Worm (Caenorhabditis elegans): ENCODE results near the gene oac-53.
A peak's percentile ranks its signal among the peaks of the same experiment; 100 is the strongest.

The oac-53 gene

DNA sequence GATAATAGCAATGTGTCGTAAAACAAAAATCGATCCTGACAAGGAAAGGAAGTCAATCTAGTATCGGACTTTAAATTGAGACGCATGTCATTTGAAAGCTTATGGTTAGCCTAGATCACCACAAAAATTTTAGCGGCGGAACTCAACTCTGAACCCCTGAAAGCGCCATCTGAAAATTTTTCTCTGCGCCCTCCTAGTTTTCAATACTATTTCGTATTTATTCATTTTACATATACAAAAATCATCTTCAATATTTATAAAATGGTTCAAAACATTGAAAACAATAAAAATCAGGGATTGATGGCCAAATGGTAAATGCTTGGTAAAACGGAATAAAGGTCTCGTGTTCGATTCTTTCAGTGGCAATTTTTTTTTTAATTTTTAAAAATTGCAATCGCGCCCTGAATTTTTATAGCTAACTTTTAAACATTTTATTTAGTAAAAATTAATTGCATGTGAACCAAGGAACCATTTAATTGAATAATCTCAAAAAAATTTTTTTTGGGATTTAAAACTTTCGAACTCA, 30.4 kb downstream of the oac-53 start:
- TF ChIP-seq ztf-25 (GFP tag; IDR thresholded peaks at IDR 0.05) (0 out of 2 replicates have a peak, but pooled peaks have one; percentile 29), pbrm-1 (GFP tag; IDR thresholded peaks at IDR 0.05) (0 out of 2 replicates have a peak, but pooled peaks have one; percentile 35), attf-6 (GFP tag; IDR thresholded peaks at IDR 0.05) (peak; percentile 60; the same call in 1 of the 2 replicates), hmg-1.2 (GFP tag; IDR thresholded peaks at IDR 0.05) (peak; percentile 94), lin-26 (GFP tag; IDR thresholded peaks at IDR 0.05) (peak; percentile 71)

DNA sequence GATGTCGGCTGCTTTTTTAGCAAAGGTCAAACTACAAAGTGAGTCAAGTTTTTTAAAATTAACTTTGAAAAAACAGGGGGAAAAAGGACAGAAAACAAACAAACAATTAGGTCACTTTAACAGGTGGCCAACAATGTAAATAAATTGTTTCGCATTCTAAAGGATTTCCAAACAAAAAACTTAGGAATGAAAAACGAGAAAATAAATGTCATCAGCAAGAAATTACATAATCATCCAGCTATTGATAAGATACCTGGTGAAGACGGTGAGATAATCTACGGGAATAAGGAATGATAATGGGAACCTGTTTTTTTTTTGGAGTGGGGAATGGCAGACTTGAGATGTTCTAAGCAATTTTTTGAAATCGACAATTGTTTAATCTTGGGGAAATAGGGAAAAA, 31.7 kb downstream of the oac-53 start:
- TF ChIP-seq Y67H2A.10 (GFP tag; conservative IDR thresholded peaks at IDR 0.05) (no peak), cebp-2 (GFP tag; IDR thresholded peaks at IDR 0.05) (no peak), fkh-3 (tag; optimal IDR thresholded peaks at IDR 0.05) (no peak), akir-1 (GFP tag; optimal IDR thresholded peaks at IDR 0.05) (no peak), ztf-25 (GFP tag; IDR thresholded peaks at IDR 0.05) (no peak), zim-3 (tag; optimal IDR thresholded peaks at IDR 0.05) (no peak), somi-1 (GFP tag; optimal IDR thresholded peaks at IDR 0.05) (no peak), ceh-100 (GFP tag; IDR thresholded peaks at IDR 0.05) (no peak), rec-8 (tag; optimal IDR thresholded peaks at IDR 0.05) (no peak), K12H6.12 (tag; optimal IDR thresholded peaks at IDR 0.05) (no peak), nfya-2 (GFP tag; IDR thresholded peaks at IDR 0.05) (no peak), attf-5 (GFP tag; optimal IDR thresholded peaks at IDR 0.05) (no peak), bed-2 (GFP tag; IDR thresholded peaks at IDR 0.05) (no peak), madf-8 (GFP tag; conservative IDR thresholded peaks at IDR 0.05) (no peak), ceh-40 (GFP tag; IDR thresholded peaks at IDR 0.05) (no peak), gei-17 (GFP tag; optimal IDR thresholded peaks at IDR 0.05) (no peak), ama-1 (optimal IDR thresholded peaks at IDR 0.05) (no peak), ama-1 (GFP tag; optimal IDR thresholded peaks at IDR 0.05) (no peak), nhr-80 (tag; optimal IDR thresholded peaks at IDR 0.05) (no peak), mxl-1 (tag; optimal IDR thresholded peaks at IDR 0.05) (no peak), nhr-27 (tag; optimal IDR thresholded peaks at IDR 0.05) (no peak)

DNA sequence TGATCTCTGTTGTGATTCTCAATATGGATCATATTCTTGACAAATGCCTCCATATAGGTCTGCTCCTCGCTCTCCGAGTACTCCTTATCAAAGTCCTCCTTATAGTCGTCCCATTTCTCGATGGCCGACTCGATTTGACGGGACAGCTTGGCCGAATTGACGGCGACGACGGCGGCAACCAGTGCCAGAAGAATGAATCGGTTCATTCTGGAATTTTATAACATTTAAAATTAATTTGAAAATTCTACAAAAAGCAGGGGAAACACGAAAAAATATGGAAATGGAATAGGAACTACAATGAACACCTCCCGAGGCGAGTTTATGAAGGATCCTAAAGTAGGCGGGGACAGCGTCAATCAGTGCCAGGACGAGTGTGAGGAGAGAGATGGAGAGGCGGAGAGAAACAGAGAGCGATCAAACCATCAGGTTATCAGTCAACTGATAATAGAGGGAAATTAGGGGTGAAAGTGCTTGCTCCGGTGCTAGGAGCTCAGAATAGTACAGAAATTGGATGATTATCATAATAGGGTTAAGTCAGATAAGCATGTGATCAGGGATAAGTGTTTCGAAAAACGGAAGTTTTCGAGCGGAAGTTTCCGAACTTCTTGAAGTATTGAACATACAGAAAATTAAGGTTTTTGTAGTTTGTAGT, 32.5 kb downstream of the oac-53 start, which contains the start of gene cpl-1:
cpl-1 (minus strand) TSS at position 207 of the 652 bp plus-strand sequence.
- TF ChIP-seq cebp-1 (GFP tag; IDR thresholded peaks at IDR 0.05) = no peak
- TF ChIP-seq cebp-1 (tag; optimal IDR thresholded peaks at IDR 0.05) = peak; percentile 32
- peak; percentile 69 for TF ChIP-seq zfh-2 (GFP tag; conservative IDR thresholded peaks at IDR 0.05)
- no peak for TF ChIP-seq snpc-3.4 (tag; optimal IDR thresholded peaks at IDR 0.05)
- peak; percentile 22 for TF ChIP-seq K12H6.12 (tag; optimal IDR thresholded peaks at IDR 0.05)
- TF ChIP-seq somi-1 (GFP tag; optimal IDR thresholded peaks at IDR 0.05) = peak; percentile 33
- peak; percentile 28 for TF ChIP-seq tbp1 (GFP tag; optimal IDR thresholded peaks at IDR 0.05)
- 0 out of 2 replicates have a peak, but pooled peaks have one; percentile 11 for TF ChIP-seq Y53G8AR.9 (GFP tag; conservative IDR thresholded peaks at IDR 0.05)
- no peak for TF ChIP-seq T26A5.8 (tag; optimal IDR thresholded peaks at IDR 0.05)
- peak; percentile 47 for TF ChIP-seq sdz-38 (tag; optimal IDR thresholded peaks at IDR 0.05)
- peak; percentile 2 for TF ChIP-seq F52B5.7 (tag; optimal IDR thresholded peaks at IDR 0.05)
- TF ChIP-seq hmg-1.2 (GFP tag; IDR thresholded peaks at IDR 0.05) = no peak
- TF ChIP-seq nhr-80 (tag; optimal IDR thresholded peaks at IDR 0.05) = peak; percentile 74
- TF ChIP-seq pha-4 (tag; optimal IDR thresholded peaks at IDR 0.05) = no peak
- TF ChIP-seq nfyb-1 (GFP tag; IDR thresholded peaks at IDR 0.05) = 0 out of 2 replicates have a peak, but pooled peaks have one; percentile 36
- TF ChIP-seq D2030.7 (GFP tag; IDR thresholded peaks at IDR 0.05) = no peak
- TF ChIP-seq ama-1 (optimal IDR thresholded peaks at IDR 0.05) = peak; percentile 63
- no peak for TF ChIP-seq ama-1 (GFP tag; optimal IDR thresholded peaks at IDR 0.05)
- TF ChIP-seq efl-1 (GFP tag; optimal IDR thresholded peaks at IDR 0.05) = no peak
- peak; percentile 42; the same call in 1 of the 2 replicates for TF ChIP-seq B0336.3 (GFP tag; IDR thresholded peaks at IDR 0.05)
- peak; percentile 29 for TF ChIP-seq madf-10 (tag; optimal IDR thresholded peaks at IDR 0.05)
- TF ChIP-seq pbrm-1 (GFP tag; IDR thresholded peaks at IDR 0.05) = 0 out of 2 replicates have a peak, but pooled peaks have one; percentile 30
- TF ChIP-seq hlh-26 (GFP tag; conservative IDR thresholded peaks at IDR 0.05) = no peak
- TF ChIP-seq snpc-4 (GFP tag; optimal IDR thresholded peaks at IDR 0.05) = no peak
- TF ChIP-seq snpc-4 (tag; optimal IDR thresholded peaks at IDR 0.05) = peak in 2 of 4 experiments; percentile 11 to 35
- TF ChIP-seq ccch-3 (GFP tag; optimal IDR thresholded peaks at IDR 0.05) = no peak
- peak; percentile 3 for TF ChIP-seq attf-5 (GFP tag; optimal IDR thresholded peaks at IDR 0.05)

Measured in whole organism, young adult.